Worm (Caenorhabditis elegans) whole organism, mixed stage, embryonic: ENCODE data around the gene T05D4.2.

ENCODE experiments used
- bed-3 ChIP-seq: fragments of 200-800 bp; sonication (Bioruptor generic); optimal IDR thresholded peaks from 3 replicates; lab custom pipeline; 2018; ENCODE audit warnings: mild to moderate bottlenecking, missing genetic modification characterization, moderate library complexity, missing compliant biosample characterization
- drap-1 ChIP-seq: fragments of 200-800 bp; sonication (Bioruptor generic); optimal IDR thresholded peaks from 3 replicates; lab custom pipeline; 2018; ENCODE audit warnings: mild to moderate bottlenecking, missing genetic modification characterization, missing compliant biosample characterization
- lsy-2 ChIP-seq: fragments of 150-350 bp; optimal IDR thresholded peaks from 2 replicates; lab custom pipeline; 2014; ENCODE audit warnings: missing biosample characterization, missing genetic modification characterization
- nhr-237 ChIP-seq: fragments of 150-350 bp; optimal IDR thresholded peaks from 2 replicates; lab custom pipeline; 2014; ENCODE audit warnings: missing biosample characterization, missing genetic modification characterization
- nhr-28 ChIP-seq: fragments of 150-350 bp; optimal IDR thresholded peaks from 2 replicates; lab custom pipeline; 2014; ENCODE audit warnings: missing biosample characterization, missing genetic modification characterization
- pha-4 ChIP-seq: fragments of 150-350 bp; optimal IDR thresholded peaks from 2 replicates; lab custom pipeline; 2018; ENCODE audit warnings: missing biosample characterization, missing genetic modification reagents, missing genetic modification characterization
- snpc-4 ChIP-seq: fragments of 150-350 bp; optimal IDR thresholded peaks from 2 replicates; lab custom pipeline; 2014; ENCODE audit warnings: missing biosample characterization, missing genetic modification characterization
- unc-120 ChIP-seq: sonication (generic microtip); optimal IDR thresholded peaks from 2 replicates; lab custom pipeline; 2017; ENCODE audit warnings: missing genetic modification characterization, missing compliant biosample characterization; ENCODE audit not compliant: poor library complexity, severe bottlenecking
- unc-39 ChIP-seq: fragments of 150-350 bp; optimal IDR thresholded peaks from 2 replicates; lab custom pipeline; 2014; ENCODE audit warnings: missing biosample characterization, missing genetic modification characterization
- unc-62 ChIP-seq: fragments of 150-350 bp; optimal IDR thresholded peaks from 2 replicates; lab custom pipeline; 2014; ENCODE audit warnings: missing biosample characterization, missing genetic modification reagents, missing genetic modification characterization
- ztf-11 ChIP-seq: fragments of 150-350 bp; optimal IDR thresholded peaks from 2 replicates; lab custom pipeline; 2014; ENCODE audit warnings: missing biosample characterization, missing genetic modification characterization

DNA sequence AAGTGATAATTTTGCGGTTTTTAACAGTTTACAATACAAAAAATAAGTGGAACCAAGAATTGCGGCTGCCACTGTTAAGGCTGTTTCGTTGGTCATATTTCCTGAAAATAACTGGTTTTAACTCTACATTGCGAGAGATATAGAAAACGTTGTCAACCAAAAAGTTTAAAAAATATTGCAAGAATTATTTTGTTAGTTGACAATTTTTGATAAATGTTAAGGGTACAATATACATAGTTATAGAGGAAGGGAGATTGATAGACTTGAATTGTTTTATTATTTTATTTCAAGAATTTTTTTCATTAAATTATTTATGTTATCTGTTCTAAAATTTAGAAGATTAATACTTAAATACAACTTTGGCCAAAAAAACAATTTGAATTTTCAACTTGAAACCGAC is 19.4 kb downstream of the T05D4.2 start, which contains the start of gene acs-5:
- TF ChIP-seq nhr-237 (tag; lab: Kevin White, UChicago) = no peak
- no peak for TF ChIP-seq unc-39 (tag; lab: Kevin White, UChicago)
- no peak for TF ChIP-seq nhr-28 (tag; lab: Kevin White, UChicago)
- TF ChIP-seq unc-62 = no peak
- TF ChIP-seq drap-1 (GFP tag; lab: Kevin White, UChicago) = no peak
- no peak for TF ChIP-seq ztf-11 (tag; lab: Kevin White, UChicago)
- no peak for TF ChIP-seq snpc-4
- TF ChIP-seq pha-4 (tag; lab: Kevin White, UChicago) = no peak
- no peak for TF ChIP-seq unc-120 (tag; lab: Kevin White, UChicago)
- TF ChIP-seq bed-3 (GFP tag; lab: Kevin White, UChicago) = no peak
- no peak for TF ChIP-seq lsy-2 (tag; lab: Kevin White, UChicago)
